Fruit fly (Drosophila melanogaster): ENCODE results near the gene Myo61F.

The Myo61F gene

DNA sequence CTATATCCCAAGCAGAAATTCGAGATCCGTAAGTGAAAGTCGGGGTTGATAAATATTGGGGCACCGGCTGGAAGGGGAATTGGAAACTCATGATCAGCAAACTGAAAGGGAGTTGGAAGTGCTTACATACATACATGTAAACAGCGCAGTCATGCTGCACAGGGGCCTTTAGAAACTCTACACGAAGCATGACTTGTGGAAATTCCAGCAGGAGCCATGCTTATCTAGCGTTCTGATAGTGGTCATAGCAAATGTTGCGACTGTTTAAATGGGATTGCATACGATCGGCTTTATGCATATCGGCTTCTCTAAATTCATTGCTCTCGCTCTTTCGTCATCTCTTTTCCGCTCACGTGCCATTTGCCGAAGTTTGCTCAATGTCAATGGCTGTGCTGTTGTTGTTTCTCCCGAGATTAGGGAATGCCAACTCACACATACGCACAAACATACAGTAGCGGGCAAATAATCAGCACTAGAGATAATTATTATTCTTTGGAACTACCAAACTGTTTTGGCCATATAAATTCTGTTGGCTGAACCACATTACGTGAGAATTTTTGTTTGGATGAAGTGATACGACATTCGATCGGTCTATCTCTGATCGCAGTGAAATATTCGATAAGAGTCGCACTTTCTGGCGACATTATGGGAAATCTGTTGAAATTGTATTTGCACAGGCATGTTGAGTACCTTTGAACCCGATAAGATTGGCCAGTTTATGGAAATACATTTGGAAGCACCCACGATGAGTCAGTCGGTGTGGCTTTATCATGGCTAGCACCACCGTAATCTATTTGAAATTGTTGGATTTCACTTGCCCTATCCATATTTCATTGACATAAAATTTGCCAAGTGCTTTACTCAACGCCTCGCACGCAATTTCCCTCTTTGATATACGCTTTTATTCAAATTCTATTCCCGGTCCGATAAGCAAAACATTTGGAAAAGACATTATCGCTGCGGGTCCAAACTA is 18.0 kb downstream of the Myo61F start (continued):
- TF ChIP-seq tx (GFP tag; optimal IDR thresholded peaks at IDR 0.05), result no peak
- TF ChIP-seq cg (GFP tag; optimal IDR thresholded peaks at IDR 0.05), result peak; percentile 26
- no peak for TF ChIP-seq lola (GFP tag; optimal IDR thresholded peaks at IDR 0.05)
- TF ChIP-seq wdn (GFP tag; IDR thresholded peaks at IDR 0.05), result no peak
- TF ChIP-seq kah (GFP tag; optimal IDR thresholded peaks at IDR 0.05), result no peak
- TF ChIP-seq Bgb (GFP tag; IDR thresholded peaks at IDR 0.05; ENCODE audit: partially characterized antibody), result no peak
- no peak for TF ChIP-seq bsh (GFP tag; optimal IDR thresholded peaks at IDR 0.05)
- TF ChIP-seq hth (optimal IDR thresholded peaks at IDR 0.05), result no peak
- TF ChIP-seq CG11695 (GFP tag; IDR thresholded peaks at IDR 0.05), result peak; percentile 47; the same call in 1 of the 3 replicates
- peak; percentile 89 for TF ChIP-seq CG15514 (GFP tag; optimal IDR thresholded peaks at IDR 0.05)
- no peak for TF ChIP-seq CG3065 (GFP tag; optimal IDR thresholded peaks at IDR 0.05)
- TF ChIP-seq Dbx (GFP tag; IDR thresholded peaks at IDR 0.05), result 0 out of 3 replicates have a peak, but pooled peaks have one; percentile 26
- TF ChIP-seq Med (GFP tag), result peak; percentile 90
- peak; percentile 48 for TF ChIP-seq lbe (GFP tag; optimal IDR thresholded peaks at IDR 0.05)
- TF ChIP-seq CG1647 (GFP tag; optimal IDR thresholded peaks at IDR 0.05), result no peak
- peak; percentile 30; the same call in 1 of the 2 replicates for TF ChIP-seq CG9932 (GFP tag; IDR thresholded peaks at IDR 0.05)
- no peak for TF ChIP-seq CG7987 (GFP tag; optimal IDR thresholded peaks at IDR 0.05)
- TF ChIP-seq CG4617 (GFP tag; optimal IDR thresholded peaks at IDR 0.05; ENCODE audit: borderline replicate concordance), result no peak
- peak in 1 of 2 experiments; percentile 43 for TF ChIP-seq tll (GFP tag; optimal IDR thresholded peaks at IDR 0.05)
- TF ChIP-seq gcm (GFP tag; optimal IDR thresholded peaks at IDR 0.05), result no peak
- TF ChIP-seq pan (optimal IDR thresholded peaks at IDR 0.05), result no peak
- peak in 1 of 2 experiments; percentile 22 for TF ChIP-seq pan (GFP tag; optimal IDR thresholded peaks at IDR 0.05 in 1 of 2, IDR thresholded peaks at IDR 0.05 in 1 of 2)
- TF ChIP-seq sug (tag; optimal IDR thresholded peaks at IDR 0.05), result peak; percentile 76
- TF ChIP-seq PHDP (tag; optimal IDR thresholded peaks at IDR 0.05), result peak; percentile 22
- no peak for TF ChIP-seq HHEX (GFP tag; optimal IDR thresholded peaks at IDR 0.05)
- TF ChIP-seq CG7372 (GFP tag; IDR thresholded peaks at IDR 0.05), result no peak
- TF ChIP-seq dimm (GFP tag; IDR thresholded peaks at IDR 0.05), result no peak
- peak; percentile 22 for TF ChIP-seq Fer1 (GFP tag; optimal IDR thresholded peaks at IDR 0.05)
- no peak for TF ChIP-seq C15 (GFP tag; IDR thresholded peaks at IDR 0.05)
- TF ChIP-seq CG1603 (tag; optimal IDR thresholded peaks at IDR 0.05), result no peak
- TF ChIP-seq CG43689 (GFP tag; IDR thresholded peaks at IDR 0.05), result no peak
- TF ChIP-seq CG17359 (tag; optimal IDR thresholded peaks at IDR 0.05), result no peak
- no peak for TF ChIP-seq da (GFP tag; optimal IDR thresholded peaks at IDR 0.05)
- TF ChIP-seq gem (tag; optimal IDR thresholded peaks at IDR 0.05), result no peak
- peak; percentile 13; the same call in 1 of the 2 replicates for TF ChIP-seq CG14441 (GFP tag; IDR thresholded peaks at IDR 0.05)
- 0 out of 2 replicates have a peak, but pooled peaks have one; percentile 16 for TF ChIP-seq seq (GFP tag; IDR thresholded peaks at IDR 0.05)
- TF ChIP-seq grn (GFP tag; optimal IDR thresholded peaks at IDR 0.05), result peak; percentile 93
- TF ChIP-seq aop (GFP tag; IDR thresholded peaks at IDR 0.05), result no peak
- TF ChIP-seq CG3281 (GFP tag; optimal IDR thresholded peaks at IDR 0.05), result peak; percentile 9
- TF ChIP-seq CG12769 (tag; optimal IDR thresholded peaks at IDR 0.05), result peak; percentile 52
- peak; percentile 15 for TF ChIP-seq Fer3 (tag; optimal IDR thresholded peaks at IDR 0.05)
- TF ChIP-seq lov (optimal IDR thresholded peaks at IDR 0.05), result no peak
- no peak for TF ChIP-seq lov (GFP tag; IDR thresholded peaks at IDR 0.05)
- no peak for TF ChIP-seq CG7928 (GFP tag; optimal IDR thresholded peaks at IDR 0.05)
- no peak for TF ChIP-seq CG11093 (GFP tag; IDR thresholded peaks at IDR 0.05)
- 0 out of 3 replicates have a peak, but pooled peaks have one; percentile 11 for TF ChIP-seq zfh1 (GFP tag; IDR thresholded peaks at IDR 0.05)
- no peak for TF ChIP-seq Blimp-1 (GFP tag; optimal IDR thresholded peaks at IDR 0.05)
- peak; percentile 15 for TF ChIP-seq grau (tag; optimal IDR thresholded peaks at IDR 0.05)

Measured in whole organism, embryonic.